Worm (Caenorhabditis elegans) whole organism, early embryonic: ENCODE results near the gene srh-194.
"Not testable (repeated sequence)": the region's sequence is repeated elsewhere in the genome, so short reads cannot be mapped to it uniquely, and the experiment has no call there.

Experiments used
- F13C5.2 ChIP-seq: sonication (generic microtip); optimal IDR thresholded peaks from 2 replicates; lab custom pipeline; 2017; ENCODE audit warnings: mild to moderate bottlenecking, missing genetic modification characterization, inconsistent platforms, missing compliant biosample characterization
- aly-1 ChIP-seq: sonication (generic microtip); optimal IDR thresholded peaks from 2 replicates; lab custom pipeline; 2016; ENCODE audit warnings: missing genetic modification characterization, missing compliant biosample characterization
- ama-1 ChIP-seq: fragments of 150-350 bp; optimal IDR thresholded peaks from 2 replicates; lab custom pipeline; 2014
- ceh-13 ChIP-seq: fragments of 200-800 bp; sonication (Bioruptor generic); optimal IDR thresholded peaks from 2 replicates; lab custom pipeline; 2018; ENCODE audit warnings: mild to moderate bottlenecking, missing genetic modification characterization, missing compliant biosample characterization
- flt-1 ChIP-seq: fragments of 200-800 bp; sonication (Bioruptor generic); IDR thresholded peaks from 2 replicates; pipeline ENCODE4 v1.3.6; 2022; ENCODE audit warnings: missing genetic modification characterization, missing compliant biosample characterization
- hmbx-1 ChIP-seq: sonication (generic microtip); optimal IDR thresholded peaks from 2 replicates; lab custom pipeline; 2016; ENCODE audit warnings: mild to moderate bottlenecking, missing genetic modification characterization, missing compliant biosample characterization
- hnd-1 ChIP-seq: sonication (generic microtip); optimal IDR thresholded peaks from 2 replicates; lab custom pipeline; 2016; ENCODE audit warnings: missing genetic modification characterization, missing compliant biosample characterization
- pes-1 ChIP-seq: fragments of 200-800 bp; sonication (Bioruptor generic); IDR thresholded peaks from 2 replicates; pipeline ENCODE4 v1.3.6; 2022; ENCODE audit warnings: missing genetic modification reagents, missing genetic modification characterization, missing compliant biosample characterization
- scrt-1 ChIP-seq: fragments of 200-800 bp; sonication (Bioruptor generic); IDR thresholded peaks from 2 replicates; pipeline ENCODE4 v1.3.6; 2022; ENCODE audit warnings: missing genetic modification characterization, missing compliant biosample characterization
- sea-1 ChIP-seq: fragments of 200-800 bp; sonication (Bioruptor generic); conservative IDR thresholded peaks from 2 replicates; pipeline ENCODE4 v1.3.6; 2022; ENCODE audit warnings: missing genetic modification characterization, missing compliant biosample characterization
- tbx-37 ChIP-seq: fragments of 200-800 bp; sonication (Bioruptor generic); conservative IDR thresholded peaks from 2 replicates; pipeline ENCODE4 v1.3.6; 2022; ENCODE audit warnings: missing genetic modification reagents, missing genetic modification characterization, missing compliant biosample characterization
- tra-4 ChIP-seq: sonication (generic microtip); optimal IDR thresholded peaks from 2 replicates; lab custom pipeline; 2017; ENCODE audit warnings: missing genetic modification characterization, missing compliant biosample characterization

- TF ChIP-seq hnd-1 (tag; lab: Kevin White, UChicago); hmbx-1 (tag; lab: Kevin White, UChicago); tra-4 (tag; lab: Kevin White, UChicago); F13C5.2 (tag; lab: Kevin White, UChicago); ama-1; ceh-13 (GFP tag; lab: Kevin White, UChicago); aly-1; tbx-37 (GFP tag; lab: Robert Waterston, UW): not testable (repeated sequence)
- TF ChIP-seq flt-1 (GFP tag; lab: Robert Waterston, UW), result peak; percentile 23; the same call in 1 of the 2 replicates
- TF ChIP-seq sea-1 (GFP tag; lab: Robert Waterston, UW), result 0 out of 2 replicates have a peak, but pooled peaks have one; percentile 35
- peak; percentile 68 for TF ChIP-seq pes-1 (GFP tag; lab: Robert Waterston, UW)
- TF ChIP-seq scrt-1, result peak; percentile 46; the same call in 1 of the 2 replicates
These were observed 17.1 kb upstream of the srh-194 start for ce11 chrV:4310414-4310813.
